Worm (Caenorhabditis elegans) whole organism, late embryonic: ENCODE data around the gene fipr-21.

Source experiments
- eyg-1 ChIP-seq: sonication (generic microtip); optimal IDR thresholded peaks from 2 replicates; lab custom pipeline; 2016; ENCODE audit warnings: missing genotype, missing genetic modification characterization, missing compliant biosample characterization
- tbx-7 ChIP-seq: sonication (generic microtip); optimal IDR thresholded peaks from 2 replicates; lab custom pipeline; 2016; ENCODE audit warnings: missing genotype, missing genetic modification characterization, missing compliant biosample characterization

DNA sequence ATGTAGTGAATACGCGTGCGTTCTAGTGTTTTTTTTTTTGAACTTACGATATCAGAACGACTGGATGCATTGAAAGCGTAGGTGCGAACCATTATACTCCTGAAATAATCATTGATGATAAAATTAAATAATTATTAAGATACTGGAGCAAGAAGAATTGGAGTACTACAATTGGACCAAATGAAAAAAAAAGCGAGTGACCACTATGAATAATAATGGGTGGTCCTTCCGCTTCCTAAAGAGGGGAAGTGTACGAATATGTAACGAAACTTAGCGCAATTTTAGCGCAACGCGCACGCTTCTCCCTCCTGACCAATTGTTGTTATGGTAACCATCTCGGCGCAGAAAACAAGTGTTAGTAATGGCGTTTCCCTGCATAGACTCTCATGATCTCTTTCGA lies 11.6 kb downstream of the fipr-21 start, which contains the start of gene F41E7.9:
- TF ChIP-seq eyg-1 (tag; lab: Kevin White, UChicago) (no peak), tbx-7 (tag; lab: Kevin White, UChicago) (no peak)
